Worm (Caenorhabditis elegans) whole organism, L4 larva: ENCODE data around the gene F16G10.2.

Experiments
- dmd-8 ChIP-seq: fragments of 200-800 bp; sonication (Bioruptor generic); IDR thresholded peaks from 2 replicates; pipeline ENCODE4 v1.3.6; 2022; ENCODE audit warnings: missing genetic modification characterization, missing compliant biosample characterization
- mxl-2 ChIP-seq: fragments of 200-800 bp; sonication (Bioruptor generic); conservative IDR thresholded peaks from 2 replicates; pipeline ENCODE4 v1.3.6; 2022; ENCODE audit warnings: missing genetic modification reagents, missing genetic modification characterization, missing compliant biosample characterization

- TF ChIP-seq mxl-2 (GFP tag; lab: Robert Waterston, UW) (no peak), dmd-8 (GFP tag; lab: Robert Waterston, UW) (no peak)
Observed at ce11 chrII:2379673-2380072, 4.6 kb downstream of the F16G10.2 start.
